Fruit fly (Drosophila melanogaster): ENCODE results near the gene Herp.
A peak's percentile ranks its signal among the peaks of the same experiment; 100 is the strongest.

Gene Herp

DNA sequence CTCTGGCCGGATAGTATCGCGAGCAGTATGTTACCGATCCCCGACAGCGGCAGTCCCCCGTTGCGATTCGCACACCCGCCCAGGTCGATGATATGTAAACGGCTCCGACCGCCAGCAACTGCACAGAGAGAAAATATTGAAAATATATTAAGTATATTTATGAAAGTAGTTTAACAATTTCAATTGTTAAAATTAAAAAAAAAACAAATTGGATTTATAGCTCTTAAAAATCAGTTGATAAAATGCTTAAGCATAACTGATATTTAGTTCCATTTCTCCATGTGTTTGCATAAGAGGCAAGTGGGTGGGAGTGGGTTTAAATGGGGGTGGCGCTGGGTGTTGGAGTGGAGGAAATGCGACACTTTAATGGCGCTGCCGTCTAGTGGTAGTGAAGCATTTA lies 49.6 kb upstream of the Herp start (continued):
- TF ChIP-seq Max (GFP tag; optimal IDR thresholded peaks at IDR 0.05) (no peak), zen2 (GFP tag; IDR thresholded peaks at IDR 0.05; ENCODE audit: partially characterized antibody) (no peak), sima (GFP tag; optimal IDR thresholded peaks at IDR 0.05) (no peak), tll (GFP tag; optimal IDR thresholded peaks at IDR 0.05) (no peak), Camta (GFP tag; optimal IDR thresholded peaks at IDR 0.05) (no peak), yki (optimal IDR thresholded peaks at IDR 0.05) (no peak), Ptx1 (GFP tag; IDR thresholded peaks at IDR 0.05) (peak; percentile 42), Drgx (GFP tag; IDR thresholded peaks at IDR 0.05) (peak; percentile 20; the same call in 1 of the 2 replicates), Ravus (GFP tag; IDR thresholded peaks at IDR 0.05) (no peak), CG10274 (GFP tag; optimal IDR thresholded peaks at IDR 0.05) (no peak), CG10543 (GFP tag; optimal IDR thresholded peaks at IDR 0.05) (no peak), Fer1 (GFP tag; optimal IDR thresholded peaks at IDR 0.05) (peak; percentile 59), Rfx (GFP tag; IDR thresholded peaks at IDR 0.05) (no peak), CG14667 (GFP tag; IDR thresholded peaks at IDR 0.05) (no peak), CG17359 (tag; optimal IDR thresholded peaks at IDR 0.05) (peak; percentile 43), Hand (GFP tag; optimal IDR thresholded peaks at IDR 0.05) (peak; percentile 7), zfh1 (GFP tag; IDR thresholded peaks at IDR 0.05) (peak; percentile 43; the same call in 1 of the 3 replicates), CG18262 (tag; optimal IDR thresholded peaks at IDR 0.05) (no peak), CG13624 (GFP tag; optimal IDR thresholded peaks at IDR 0.05) (no peak), Xrp1 (GFP tag; IDR thresholded peaks at IDR 0.05) (peak; percentile 50; the same call in 1 of the 2 replicates), Med (GFP tag) (peak; percentile 58), fd96Cb (tag; optimal IDR thresholded peaks at IDR 0.05) (no peak), wor (GFP tag; IDR thresholded peaks at IDR 0.05) (0 out of 2 replicates have a peak, but pooled peaks have one; percentile 34), Adf1 (GFP tag; IDR thresholded peaks at IDR 0.05) (no peak), dmrt99B (tag; optimal IDR thresholded peaks at IDR 0.05) (peak; percentile 60), CG31365 (tag; optimal IDR thresholded peaks at IDR 0.05) (no peak), Atf6 (GFP tag; IDR thresholded peaks at IDR 0.05) (no peak), nom (GFP tag; optimal IDR thresholded peaks at IDR 0.05) (no peak), CG11456 (GFP tag; IDR thresholded peaks at IDR 0.05) (no peak), az2 (GFP tag; optimal IDR thresholded peaks at IDR 0.05) (peak; percentile 7), sens (GFP tag) (peak; percentile 43), CG17361 (GFP tag; IDR thresholded peaks at IDR 0.05) (no peak), caup (GFP tag; optimal IDR thresholded peaks at IDR 0.05; ENCODE audit: severe bottlenecking) (peak; percentile 2), CG12744 (GFP tag; optimal IDR thresholded peaks at IDR 0.05) (no peak), CG8089 (GFP tag; optimal IDR thresholded peaks at IDR 0.05) (no peak), CG14014 (GFP tag; IDR thresholded peaks at IDR 0.05) (peak; percentile 34; the same call in 1 of the 2 replicates), CG13123 (GFP tag; optimal IDR thresholded peaks at IDR 0.05) (no peak), CG3163 (GFP tag; optimal IDR thresholded peaks at IDR 0.05) (no peak), CG11247 (GFP tag; IDR thresholded peaks at IDR 0.05) (no peak), CG12659 (GFP tag; optimal IDR thresholded peaks at IDR 0.05) (peak; percentile 6), CG12104 (GFP tag; optimal IDR thresholded peaks at IDR 0.05) (no peak), Aef1 (GFP tag; IDR thresholded peaks at IDR 0.05) (no peak), D (optimal IDR thresholded peaks at IDR 0.05) (no peak), D (GFP tag; optimal IDR thresholded peaks at IDR 0.05) (no peak), CoRest (tag; optimal IDR thresholded peaks at IDR 0.05) (peak; percentile 29), da (GFP tag; optimal IDR thresholded peaks at IDR 0.05) (no peak), prd (optimal IDR thresholded peaks at IDR 0.05) (no peak), prd (GFP tag; IDR thresholded peaks at IDR 0.05) (peak; percentile 39; the same call in 1 of the 3 replicates), lbe (GFP tag; optimal IDR thresholded peaks at IDR 0.05) (no peak), ttk (GFP tag; IDR thresholded peaks at IDR 0.05) (no peak), Nf-YC (tag; optimal IDR thresholded peaks at IDR 0.05) (no peak), NC2β (GFP tag; optimal IDR thresholded peaks at IDR 0.05) (no peak), Deaf1 (tag; optimal IDR thresholded peaks at IDR 0.05) (no peak)
